Fruit fly (Drosophila melanogaster) whole organism, pupa: ENCODE measurements around the gene mthl2.

Source experiments
- CG14655 ChIP-seq: fragments of 200-800 bp; sonication (Bioruptor generic); optimal IDR thresholded peaks from 3 replicates; lab custom pipeline; 2017; ENCODE audit warnings: mild to moderate bottlenecking, missing biosample characterization, missing genetic modification reagents, missing genetic modification characterization
- CG34367 ChIP-seq: fragments of 200-800 bp; sonication (Bioruptor generic); optimal IDR thresholded peaks from 2 replicates; lab custom pipeline; 2018; ENCODE audit warnings: missing biosample characterization, mild to moderate bottlenecking, missing genetic modification characterization
- CG8159 ChIP-seq: fragments of 200-800 bp; sonication (Bioruptor generic); optimal IDR thresholded peaks from 3 replicates; lab custom pipeline; 2018; ENCODE audit warnings: missing biosample characterization, mild to moderate bottlenecking, missing genetic modification characterization, moderate library complexity
- CG8301 ChIP-seq: fragments of 200-800 bp; sonication (Bioruptor generic); optimal IDR thresholded peaks from 2 replicates; lab custom pipeline; 2018; ENCODE audit warnings: missing biosample characterization, mild to moderate bottlenecking, missing genetic modification characterization
- CG9948 ChIP-seq: fragments of 200-800 bp; sonication (Bioruptor generic); optimal IDR thresholded peaks from 2 replicates; lab custom pipeline; 2018; ENCODE audit warnings: missing biosample characterization, mild to moderate bottlenecking, missing genetic modification characterization, moderate library complexity
- EcR ChIP-seq: fragments of 200-800 bp; sonication (Bioruptor generic); optimal IDR thresholded peaks from 3 replicates; lab custom pipeline; 2019; ENCODE audit warnings: missing biosample characterization, missing genetic modification characterization, mild to moderate bottlenecking, moderate library complexity, missing genetic modification reagents
- Ets98B ChIP-seq: fragments of 200-800 bp; sonication (Bioruptor generic); IDR thresholded peaks from 2 replicates; pipeline ENCODE4 v1.3.6; 2022; ENCODE audit warnings: missing biosample characterization, missing genetic modification characterization
- Pif1A ChIP-seq: fragments of 200-800 bp; sonication (Bioruptor generic); optimal IDR thresholded peaks from 3 replicates; lab custom pipeline; 2016; ENCODE audit warnings: missing biosample characterization, missing genetic modification characterization
- Pif1B ChIP-seq: fragments of 200-800 bp; sonication (Bioruptor generic); optimal IDR thresholded peaks from 3 replicates; lab custom pipeline; 2016; ENCODE audit warnings: missing biosample characterization, missing genetic modification characterization
- fd96Ca ChIP-seq: fragments of 200-800 bp; sonication (Bioruptor generic); IDR thresholded peaks from 3 replicates; pipeline ENCODE4 v1.3.6; 2022; ENCODE audit warnings: missing biosample characterization, missing genetic modification characterization
- gl ChIP-seq: fragments of 200-800 bp; sonication (Bioruptor generic); optimal IDR thresholded peaks from 2 replicates; lab custom pipeline; 2018; ENCODE audit warnings: missing biosample characterization, mild to moderate bottlenecking, missing genetic modification characterization
- rn ChIP-seq: fragments of 200-800 bp; sonication (Bioruptor generic); IDR thresholded peaks from 2 replicates; pipeline ENCODE4 v1.3.6; 2022; ENCODE audit warnings: missing biosample characterization, missing genetic modification characterization

- TF ChIP-seq CG8159 (tag; lab: Kevin White, UChicago) (no peak), CG8301 (peak; percentile 48), rn (GFP tag; lab: Robert Waterston, UW) (no peak), CG9948 (tag; lab: Kevin White, UChicago) (peak; percentile 42), gl (tag; lab: Kevin White, UChicago) (no peak), Pif1A (GFP tag; lab: Kevin White, UChicago) (peak; percentile 11), CG34367 (tag; lab: Kevin White, UChicago) (no peak), Ets98B (no peak), EcR (no peak), CG14655 (GFP tag; lab: Kevin White, UChicago) (peak; percentile 82), Pif1B (GFP tag; lab: Kevin White, UChicago) (peak; percentile 19), fd96Ca (GFP tag; lab: Robert Waterston, UW) (no peak)
These were observed 25.6 kb downstream of the mthl2 start for dm6 chr3L:5630176-5630583.
